Worm (Caenorhabditis elegans) whole organism, young adult: ENCODE results near the gene ugt-7.

Source experiments
- C17E4.6 ChIP-seq: fragments of 200-800 bp; sonication (Bioruptor generic); IDR thresholded peaks from 2 replicates; pipeline ENCODE4 v1.3.6; 2022; ENCODE audit warnings: missing genetic modification reagents, missing genetic modification characterization, missing compliant biosample characterization
- D2030.7 ChIP-seq: fragments of 200-800 bp; sonication (Bioruptor generic); IDR thresholded peaks from 2 replicates; pipeline ENCODE4 v1.3.6; 2022; ENCODE audit warnings: missing genetic modification reagents, missing genetic modification characterization, missing compliant biosample characterization
- ccch-3 ChIP-seq: fragments of 200-800 bp; sonication (Bioruptor generic); optimal IDR thresholded peaks from 2 replicates; lab custom pipeline; 2018; ENCODE audit warnings: mild to moderate bottlenecking, missing genetic modification characterization, missing compliant biosample characterization
- ceh-40 ChIP-seq: fragments of 200-800 bp; sonication (Bioruptor generic); IDR thresholded peaks from 2 replicates; pipeline ENCODE4 v1.3.6; 2022; ENCODE audit warnings: missing genetic modification characterization, missing compliant biosample characterization
- lin-26 ChIP-seq: fragments of 200-800 bp; sonication (Bioruptor generic); IDR thresholded peaks from 2 replicates; pipeline ENCODE4 v1.3.6; 2022; ENCODE audit warnings: missing genetic modification reagents, missing genetic modification characterization, missing compliant biosample characterization
- madf-10 ChIP-seq: sonication (generic microtip); optimal IDR thresholded peaks from 2 replicates; lab custom pipeline; 2016; ENCODE audit warnings: mild to moderate bottlenecking, missing genetic modification characterization, missing compliant biosample characterization
- madf-6 ChIP-seq: fragments of 200-800 bp; sonication (Bioruptor generic); IDR thresholded peaks from 2 replicates; pipeline ENCODE4 v1.3.6; 2022; ENCODE audit warnings: missing genetic modification reagents, missing genetic modification characterization, missing compliant biosample characterization
- nfya-1 ChIP-seq: sonication (generic microtip); optimal IDR thresholded peaks from 2 replicates; lab custom pipeline; 2017; ENCODE audit warnings: antibody characterized with exemption, missing compliant biosample characterization, missing genetic modification characterization, borderline replicate concordance; ENCODE audit not compliant: insufficient read depth
- pha-4 ChIP-seq: fragments of 150-350 bp; sonication (generic microtip); optimal IDR thresholded peaks from 2 replicates; lab custom pipeline; 2014; ENCODE audit warnings: missing biosample characterization, missing genetic modification reagents, missing genetic modification characterization
- rcor-1 ChIP-seq: fragments of 200-800 bp; sonication (Bioruptor generic); IDR thresholded peaks from 2 replicates; pipeline ENCODE4 v1.3.6; 2022; ENCODE audit warnings: missing genetic modification reagents, missing genetic modification characterization, missing compliant biosample characterization
- unc-62 ChIP-seq: fragments of 150-350 bp; optimal IDR thresholded peaks from 2 replicates; lab custom pipeline; 2014; ENCODE audit warnings: missing biosample characterization, missing genetic modification reagents, missing genetic modification characterization

- TF ChIP-seq ccch-3 (GFP tag; lab: Kevin White, UChicago): no peak
- no peak for TF ChIP-seq madf-10 (tag; lab: Kevin White, UChicago)
- TF ChIP-seq D2030.7 (GFP tag; lab: Robert Waterston, UW): no peak
- TF ChIP-seq ceh-40 (GFP tag; lab: Robert Waterston, UW): no peak
- TF ChIP-seq unc-62 (GFP tag; lab: Kevin White, UChicago): no peak
- no peak for TF ChIP-seq C17E4.6 (GFP tag; lab: Robert Waterston, UW)
- TF ChIP-seq nfya-1 (tag; lab: Kevin White, UChicago): no peak
- TF ChIP-seq pha-4 (tag; lab: Kevin White, UChicago): no peak
- TF ChIP-seq rcor-1 (GFP tag; lab: Robert Waterston, UW): no peak
- TF ChIP-seq lin-26: no peak
- no peak for TF ChIP-seq madf-6 (GFP tag; lab: Robert Waterston, UW)
Observed at ce11 chrV:4964020-4964635, 36.2 kb downstream of the ugt-7 start.
